Worm (Caenorhabditis elegans) whole organism, L4 larva: ENCODE results near the gene flp-1.

ENCODE experiments used
- F37D6.2 ChIP-seq: sonication (generic microtip); optimal IDR thresholded peaks from 2 replicates; lab custom pipeline; 2016; ENCODE audit warnings: mild to moderate bottlenecking, missing genetic modification characterization, missing compliant biosample characterization
- R02D3.7 ChIP-seq: fragments of 150-350 bp; sonication (generic microtip); optimal IDR thresholded peaks from 3 replicates; lab custom pipeline; 2014; ENCODE audit warnings: missing biosample characterization, missing genetic modification characterization
- Y48G9A.11 ChIP-seq: fragments of 200-800 bp; sonication (Bioruptor generic); IDR thresholded peaks from 2 replicates; pipeline ENCODE4 v1.3.6; 2022; ENCODE audit warnings: missing genetic modification reagents, missing genetic modification characterization, missing compliant biosample characterization
- Y75B8A.6 ChIP-seq: fragments of 200-800 bp; sonication (Bioruptor generic); IDR thresholded peaks from 2 replicates; pipeline ENCODE4 v1.3.6; 2022; ENCODE audit warnings: missing genetic modification reagents, missing genetic modification characterization, missing compliant biosample characterization
- ZK337.2 ChIP-seq: fragments of 200-800 bp; sonication (Bioruptor generic); IDR thresholded peaks from 2 replicates; pipeline ENCODE4 v1.3.6; 2022; ENCODE audit warnings: missing genetic modification reagents, missing genetic modification characterization, missing compliant biosample characterization
- ZK546.5 ChIP-seq, 2 experiments: sonication (generic microtip); optimal IDR thresholded peaks; 2 replicates each; lab custom pipeline; 2017; ENCODE audit warnings: missing biosample characterization in 2 of 2, missing genetic modification characterization in 2 of 2
- aha-1 ChIP-seq: fragments of 150-350 bp; peaks from one replicate; lab custom pipeline; 2014; ENCODE audit warnings: missing biosample characterization, missing genetic modification characterization
- arid-1 ChIP-seq: fragments of 200-800 bp; sonication (Bioruptor generic); conservative IDR thresholded peaks from 2 replicates; pipeline ENCODE4 v1.3.6; 2022; ENCODE audit warnings: missing genetic modification reagents, missing genetic modification characterization, missing compliant biosample characterization
- attf-4 ChIP-seq: sonication (generic microtip); optimal IDR thresholded peaks from 3 replicates; lab custom pipeline; 2017; ENCODE audit warnings: missing biosample characterization, missing genetic modification characterization
- ceh-20 ChIP-seq: fragments of 200-800 bp; sonication (Bioruptor generic); IDR thresholded peaks from 2 replicates; pipeline ENCODE4 v1.3.6; 2022; ENCODE audit warnings: missing genetic modification reagents, missing genetic modification characterization, missing compliant biosample characterization
- ceh-32 ChIP-seq: sonication (generic microtip); optimal IDR thresholded peaks from 2 replicates; lab custom pipeline; 2016; ENCODE audit warnings: mild to moderate bottlenecking, missing genetic modification characterization, missing compliant biosample characterization; ENCODE audit not compliant: poor library complexity
- ceh-44 ChIP-seq: fragments of 200-800 bp; sonication (Bioruptor generic); IDR thresholded peaks from 2 replicates; pipeline ENCODE4 v1.3.6; 2022; ENCODE audit warnings: missing genetic modification reagents, missing genetic modification characterization, missing compliant biosample characterization
- ceh-82 ChIP-seq: sonication (generic microtip); optimal IDR thresholded peaks from 2 replicates; lab custom pipeline; 2017; ENCODE audit warnings: missing biosample characterization, missing genetic modification characterization
- cey-2 ChIP-seq: sonication (generic microtip); optimal IDR thresholded peaks from 3 replicates; lab custom pipeline; 2017; ENCODE audit warnings: missing genetic modification characterization, mild to moderate bottlenecking, missing compliant biosample characterization, antibody characterized with exemption, borderline replicate concordance; ENCODE audit not compliant: insufficient read depth
- ctbp-1 ChIP-seq: fragments of 200-800 bp; sonication (Bioruptor generic); IDR thresholded peaks from 2 replicates; pipeline ENCODE4 v1.3.6; 2022; ENCODE audit warnings: missing genetic modification reagents, missing genetic modification characterization, missing compliant biosample characterization
- daf-16 ChIP-seq, 3 experiments: sonication (generic microtip); optimal IDR thresholded peaks; 2 replicates each; lab custom pipeline; 2016 to 2017; ENCODE audit warnings: missing genetic modification characterization in 3 of 3, missing genetic modification reagents in 3 of 3, mild to moderate bottlenecking in 2 of 3, missing compliant biosample characterization in 2 of 3, missing biosample characterization in 1 of 3, moderate library complexity in 1 of 3
- daf-19 ChIP-seq: fragments of 200-800 bp; sonication (Bioruptor generic); conservative IDR thresholded peaks from 2 replicates; pipeline ENCODE4 v1.3.6; 2022; ENCODE audit warnings: missing genetic modification characterization, missing compliant biosample characterization
- dmd-8 ChIP-seq: fragments of 200-800 bp; sonication (Bioruptor generic); IDR thresholded peaks from 2 replicates; pipeline ENCODE4 v1.3.6; 2022; ENCODE audit warnings: missing genetic modification characterization, missing compliant biosample characterization
- dmd-9 ChIP-seq: fragments of 200-800 bp; sonication (Bioruptor generic); IDR thresholded peaks from 2 replicates; pipeline ENCODE4 v1.3.6; 2022; ENCODE audit warnings: missing genetic modification reagents, missing genetic modification characterization, missing compliant biosample characterization
- dpl-1 ChIP-seq: fragments of 150-350 bp; optimal IDR thresholded peaks from 2 replicates; lab custom pipeline; 2014; ENCODE audit warnings: missing biosample characterization, missing genetic modification reagents, missing genetic modification characterization
- duxl-1 ChIP-seq: sonication (generic microtip); optimal IDR thresholded peaks from 2 replicates; lab custom pipeline; 2016; ENCODE audit warnings: mild to moderate bottlenecking, missing genetic modification characterization, moderate library complexity, missing compliant biosample characterization; ENCODE audit not compliant: poor library complexity
- egl-27 ChIP-seq: sonication (generic microtip); optimal IDR thresholded peaks from 3 replicates; lab custom pipeline; 2017; ENCODE audit warnings: missing biosample characterization, missing genetic modification reagents, missing genetic modification characterization
- fkh-10 ChIP-seq: fragments of 150-350 bp; optimal IDR thresholded peaks from 2 replicates; lab custom pipeline; 2014; ENCODE audit warnings: missing biosample characterization, missing genetic modification reagents, missing genetic modification characterization
- hlh-11 ChIP-seq: fragments of 200-800 bp; sonication (Bioruptor generic); optimal IDR thresholded peaks from 2 replicates; lab custom pipeline; 2018; ENCODE audit warnings: mild to moderate bottlenecking, missing genetic modification characterization, missing compliant biosample characterization
- lim-7 ChIP-seq: fragments of 200-800 bp; sonication (Bioruptor generic); IDR thresholded peaks from 2 replicates; pipeline ENCODE4 v1.3.6; 2022; ENCODE audit warnings: missing genetic modification characterization, missing compliant biosample characterization
- lin-13 ChIP-seq: fragments of 150-350 bp; optimal IDR thresholded peaks from 2 replicates; lab custom pipeline; 2014; ENCODE audit warnings: missing biosample characterization, missing genetic modification reagents, missing genetic modification characterization
- lsy-2 ChIP-seq, 2 experiments: fragments of 150-350 bp in 1 of 2; sonication (generic microtip) in 1 of 2; optimal IDR thresholded peaks; 2 replicates each; lab custom pipeline; 2014 to 2017; ENCODE audit warnings: missing biosample characterization in 2 of 2, missing genetic modification characterization in 2 of 2
- madf-9 ChIP-seq: fragments of 200-800 bp; sonication (Bioruptor generic); conservative IDR thresholded peaks from 2 replicates; pipeline ENCODE4 v1.3.6; 2022; ENCODE audit warnings: missing genetic modification reagents, missing genetic modification characterization, missing compliant biosample characterization
- mep-1 ChIP-seq: fragments of 150-350 bp; sonication (generic microtip); optimal IDR thresholded peaks from 3 replicates; lab custom pipeline; 2014; ENCODE audit warnings: missing biosample characterization, missing genetic modification characterization
- nhr-11 ChIP-seq: fragments of 150-350 bp; optimal IDR thresholded peaks from 2 replicates; lab custom pipeline; 2014; ENCODE audit warnings: missing biosample characterization, missing genetic modification characterization
- nhr-28 ChIP-seq: fragments of 150-350 bp; optimal IDR thresholded peaks from 2 replicates; lab custom pipeline; 2014; ENCODE audit warnings: missing biosample characterization, missing genetic modification characterization
- nhr-42 ChIP-seq: fragments of 200-800 bp; sonication (Bioruptor generic); IDR thresholded peaks from 2 replicates; pipeline ENCODE4 v1.3.6; 2022; ENCODE audit warnings: missing genetic modification characterization, missing compliant biosample characterization
- nhr-77 ChIP-seq: fragments of 150-350 bp; optimal IDR thresholded peaks from 2 replicates; lab custom pipeline; 2014; ENCODE audit warnings: missing biosample characterization, missing genetic modification characterization
- rbr-2 ChIP-seq: sonication (generic microtip); optimal IDR thresholded peaks from 2 replicates; lab custom pipeline; 2016; ENCODE audit warnings: missing genotype, missing genetic modification characterization, missing compliant biosample characterization
- skn-1 ChIP-seq: fragments of 150-350 bp; optimal IDR thresholded peaks from 2 replicates; lab custom pipeline; 2014; ENCODE audit warnings: missing biosample characterization, missing genetic modification characterization
- snpc-4 ChIP-seq: fragments of 150-350 bp; optimal IDR thresholded peaks from 2 replicates; lab custom pipeline; 2014; ENCODE audit warnings: missing biosample characterization, missing genetic modification characterization
- spr-3 ChIP-seq: fragments of 200-800 bp; sonication (Bioruptor generic); optimal IDR thresholded peaks from 2 replicates; lab custom pipeline; 2018; ENCODE audit warnings: mild to moderate bottlenecking, missing genetic modification characterization, missing compliant biosample characterization
- tag-97 ChIP-seq: fragments of 200-800 bp; sonication (Bioruptor generic); IDR thresholded peaks from 2 replicates; pipeline ENCODE4 v1.3.6; 2022; ENCODE audit warnings: missing genetic modification characterization, missing compliant biosample characterization
- unc-130 ChIP-seq: sonication (generic microtip); optimal IDR thresholded peaks from 2 replicates; lab custom pipeline; 2016; ENCODE audit warnings: missing genetic modification reagents, missing genetic modification characterization, missing compliant biosample characterization
- unc-39 ChIP-seq: sonication (generic microtip); optimal IDR thresholded peaks from 2 replicates; lab custom pipeline; 2017; ENCODE audit warnings: missing biosample characterization, missing genetic modification characterization
- unc-62 ChIP-seq, 3 experiments: fragments of 150-350 bp in 1 of 3; sonication (generic microtip); optimal IDR thresholded peaks in 2 of 3; peaks in 1 of 3; 1 replicate in 1 of 3; 2 replicates in 2 of 3; lab custom pipeline; 2014 to 2017; ENCODE audit warnings: missing biosample characterization in 3 of 3, missing genetic modification characterization in 3 of 3, missing genetic modification reagents in 3 of 3, missing genotype in 1 of 3
- zag-1 ChIP-seq: fragments of 150-350 bp; optimal IDR thresholded peaks from 2 replicates; lab custom pipeline; 2014; ENCODE audit warnings: missing biosample characterization, missing genetic modification characterization
- zfp-2 ChIP-seq: sonication (generic microtip); optimal IDR thresholded peaks from 2 replicates; lab custom pipeline; 2016; ENCODE audit warnings: mild to moderate bottlenecking, missing genetic modification characterization, missing compliant biosample characterization
- zfp-3 ChIP-seq: fragments of 200-800 bp; sonication (Bioruptor generic); conservative IDR thresholded peaks from 2 replicates; pipeline ENCODE4 v1.3.6; 2022; ENCODE audit warnings: missing genetic modification reagents, missing genetic modification characterization, missing compliant biosample characterization
- zip-2 ChIP-seq: fragments of 150-350 bp; optimal IDR thresholded peaks from 2 replicates; lab custom pipeline; 2014; ENCODE audit warnings: missing biosample characterization, missing genetic modification characterization
- ztf-7 ChIP-seq: fragments of 150-350 bp; optimal IDR thresholded peaks from 2 replicates; lab custom pipeline; 2014; ENCODE audit warnings: missing biosample characterization, missing genetic modification characterization

Gene flp-1

DNA sequence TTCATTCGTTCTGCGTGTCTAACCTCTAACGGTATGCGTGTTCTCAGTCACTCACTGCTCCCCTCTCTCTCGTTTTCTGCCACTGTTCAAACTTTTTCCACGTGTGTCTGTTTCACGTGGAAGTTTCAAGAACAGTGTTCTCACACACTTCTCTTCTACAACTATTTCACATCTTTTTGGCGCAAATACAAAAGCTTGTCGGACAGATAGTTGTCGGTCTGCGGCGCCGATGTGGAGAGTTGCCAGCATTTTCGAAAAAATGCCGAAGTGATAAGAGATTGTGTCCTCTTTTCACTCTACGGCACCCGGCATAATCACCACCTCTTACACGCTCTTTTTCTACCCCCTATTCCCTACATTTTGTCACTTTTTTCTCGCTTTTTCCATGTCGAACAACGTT, 26.2 kb upstream of the flp-1 start (continued):
- no peak for TF ChIP-seq ceh-32 (tag; lab: Kevin White, UChicago)
- no peak for TF ChIP-seq ceh-44 (GFP tag; lab: Robert Waterston, UW)
- no peak for TF ChIP-seq egl-27 (tag; lab: Kevin White, UChicago)
- no peak for TF ChIP-seq lin-13 (GFP tag; lab: Kevin White, UChicago)
- no peak for TF ChIP-seq dmd-8 (GFP tag; lab: Robert Waterston, UW)
- TF ChIP-seq nhr-11 (tag; lab: Kevin White, UChicago): no peak
- TF ChIP-seq duxl-1 (tag; lab: Kevin White, UChicago): no peak
- no peak for TF ChIP-seq skn-1 (tag; lab: Kevin White, UChicago)
- no peak for TF ChIP-seq ZK546.5 (tag; optimal IDR thresholded peaks at IDR 0.05; lab: Kevin White, UChicago)
- no peak for TF ChIP-seq Y48G9A.11
- no peak for TF ChIP-seq daf-16 (GFP tag; optimal IDR thresholded peaks at IDR 0.05; lab: Kevin White, UChicago)
- peak; percentile 32 for TF ChIP-seq daf-16 (tag; optimal IDR thresholded peaks at IDR 0.05; lab: Kevin White, UChicago)
- no peak for TF ChIP-seq zfp-3 (GFP tag; lab: Robert Waterston, UW)
- TF ChIP-seq F37D6.2 (tag; lab: Kevin White, UChicago): no peak
- TF ChIP-seq nhr-28: peak; percentile 79
- no peak for TF ChIP-seq ceh-20 (GFP tag; lab: Robert Waterston, UW)
- no peak for TF ChIP-seq ceh-82 (tag; lab: Kevin White, UChicago)
- TF ChIP-seq, all 104 proteins: peak for 13

DNA sequence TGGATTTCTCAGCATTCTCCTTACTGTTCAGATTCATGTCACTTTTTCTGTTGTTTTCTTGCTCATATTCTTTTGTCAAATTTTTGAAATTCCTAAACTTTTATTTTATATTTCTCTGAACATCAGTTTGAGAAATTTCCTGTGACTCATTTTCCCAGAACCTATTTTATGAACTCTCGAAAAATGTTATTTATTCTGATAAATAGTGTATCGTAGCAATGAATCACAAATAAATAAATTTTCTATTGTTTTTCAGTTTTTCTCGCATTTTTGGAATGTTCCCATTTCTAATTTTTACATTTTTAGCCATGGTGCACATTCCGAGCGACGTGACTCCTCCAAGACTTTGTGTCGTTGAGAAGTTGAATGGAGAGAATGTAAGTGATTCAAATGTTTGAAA, 25.7 kb upstream of the flp-1 start, which contains the start of gene nrfl-1:
TSS of gene nrfl-1 (plus strand) at position 301 of the 400 bp plus-strand sequence.
- TF ChIP-seq ceh-82 (tag; lab: Kevin White, UChicago): no peak

ce11 chrIV:9120220-9120619, 24.3 kb upstream of the flp-1 start:
- TF ChIP-seq spr-3 (GFP tag; lab: Kevin White, UChicago) (no peak), zag-1 (tag; lab: Kevin White, UChicago) (no peak), duxl-1 (tag; lab: Kevin White, UChicago) (no peak), tag-97 (GFP tag; lab: Robert Waterston, UW) (no peak), Y75B8A.6 (GFP tag; lab: Robert Waterston, UW) (no peak), arid-1 (no peak), aha-1 (peak; percentile 91), dpl-1 (GFP tag; lab: Kevin White, UChicago) (no peak)

DNA sequence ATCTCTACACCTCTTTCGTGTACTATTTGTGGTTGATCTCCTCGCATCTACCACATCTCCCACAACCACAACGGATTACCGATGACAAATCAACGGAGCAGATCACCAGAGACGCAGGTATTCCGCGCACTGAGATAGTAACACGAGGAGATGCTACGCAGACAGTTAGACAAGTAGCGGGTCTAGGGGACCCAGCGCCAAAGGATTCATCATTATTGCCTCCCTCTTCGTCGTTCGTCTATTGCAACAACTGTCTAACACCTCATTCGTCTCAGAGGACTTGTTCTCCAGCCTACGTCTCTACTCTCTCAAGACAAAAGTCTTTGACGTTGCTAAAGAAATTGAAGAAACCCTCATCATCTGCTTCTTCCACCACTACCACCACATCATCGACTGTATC, 23.0 kb upstream of the flp-1 start:
- TF ChIP-seq ZK337.2: no peak
- TF ChIP-seq ztf-7 (tag; lab: Kevin White, UChicago): no peak
- no peak for TF ChIP-seq skn-1 (tag; lab: Kevin White, UChicago)
- TF ChIP-seq daf-19 (GFP tag; lab: Robert Waterston, UW): no peak
- TF ChIP-seq dmd-9 (GFP tag; lab: Robert Waterston, UW): no peak
- TF ChIP-seq hlh-11 (tag; lab: Kevin White, UChicago): peak; percentile 56
- no peak for TF ChIP-seq Y75B8A.6 (GFP tag; lab: Robert Waterston, UW)
- peak; percentile 58 for TF ChIP-seq mep-1
- TF ChIP-seq unc-62 (GFP tag; optimal IDR thresholded peaks at IDR 0.05 in 1 of 2; lab: Kevin White, UChicago): no peak
- TF ChIP-seq unc-62 (tag; optimal IDR thresholded peaks at IDR 0.05; lab: Kevin White, UChicago): no peak
- TF ChIP-seq zag-1 (tag; lab: Kevin White, UChicago): no peak
- TF ChIP-seq ceh-32 (tag; lab: Kevin White, UChicago): no peak
- TF ChIP-seq nhr-77 (tag; lab: Kevin White, UChicago): no peak
- no peak for TF ChIP-seq snpc-4 (tag; lab: Kevin White, UChicago)
- no peak for TF ChIP-seq attf-4 (tag; lab: Kevin White, UChicago)
- no peak for TF ChIP-seq lsy-2 (tag; optimal IDR thresholded peaks at IDR 0.05; lab: Kevin White, UChicago)
- no peak for TF ChIP-seq rbr-2 (tag; lab: Kevin White, UChicago)
- TF ChIP-seq nhr-42 (GFP tag; lab: Robert Waterston, UW): no peak
- no peak for TF ChIP-seq madf-9 (GFP tag; lab: Robert Waterston, UW)
- no peak for TF ChIP-seq fkh-10 (GFP tag; lab: Kevin White, UChicago)
- no peak for TF ChIP-seq lim-7 (GFP tag; lab: Robert Waterston, UW)
- no peak for TF ChIP-seq unc-39 (tag; lab: Kevin White, UChicago)
- no peak for TF ChIP-seq ctbp-1 (GFP tag; lab: Robert Waterston, UW)
- TF ChIP-seq unc-130 (GFP tag; lab: Kevin White, UChicago): no peak
- no peak for TF ChIP-seq zip-2
- TF ChIP-seq cey-2 (tag; lab: Kevin White, UChicago): no peak
- no peak for TF ChIP-seq zfp-2 (tag; lab: Kevin White, UChicago)
- no peak for TF ChIP-seq R02D3.7 (tag; lab: Kevin White, UChicago)
